Fruit fly (Drosophila melanogaster) whole organism, embryonic: ENCODE measurements around the gene CG12194.

Source experiments
- ATbp ChIP-seq: fragments of 200-800 bp; sonication (Bioruptor generic); optimal IDR thresholded peaks from 2 replicates; lab custom pipeline; 2017; ENCODE audit warnings: missing biosample characterization, mild to moderate bottlenecking, missing genetic modification characterization, missing genetic modification reagents
- Atf-2 ChIP-seq: fragments of 200-800 bp; sonication (Bioruptor generic); optimal IDR thresholded peaks from 2 replicates; lab custom pipeline; 2016; ENCODE audit warnings: missing biosample characterization, missing genetic modification characterization
- Atf6 ChIP-seq: fragments of 200-800 bp; sonication (Bioruptor generic); IDR thresholded peaks from 2 replicates; pipeline ENCODE4 v1.3.6; 2022; ENCODE audit warnings: missing biosample characterization, missing genetic modification characterization
- B-H1 ChIP-seq: fragments of 200-800 bp; sonication (Bioruptor generic); IDR thresholded peaks from 3 replicates; pipeline ENCODE4 v1.3.6; 2022; ENCODE audit warnings: missing biosample characterization, missing genetic modification characterization
- CG10267 ChIP-seq: fragments of 200-800 bp; sonication (Bioruptor generic); optimal IDR thresholded peaks from 2 replicates; lab custom pipeline; 2018; ENCODE audit warnings: missing biosample characterization, mild to moderate bottlenecking, missing genetic modification characterization, moderate library complexity
- CG10366 ChIP-seq: fragments of 200-800 bp; sonication (Bioruptor generic); IDR thresholded peaks from 2 replicates; pipeline ENCODE4 v1.3.6; 2022; ENCODE audit warnings: missing biosample characterization, missing genetic modification characterization
- CG14710 ChIP-seq: fragments of 200-800 bp; sonication (Bioruptor generic); optimal IDR thresholded peaks from 3 replicates; lab custom pipeline; 2019; ENCODE audit warnings: missing biosample characterization, mild to moderate bottlenecking, missing genetic modification characterization, moderate library complexity
- CG15011 ChIP-seq: fragments of 200-800 bp; sonication (Bioruptor generic); optimal IDR thresholded peaks from 3 replicates; lab custom pipeline; 2018; ENCODE audit warnings: missing biosample characterization, mild to moderate bottlenecking, missing genetic modification characterization
- CG15269 ChIP-seq: fragments of 200-800 bp; sonication (Bioruptor generic); optimal IDR thresholded peaks from 2 replicates; lab custom pipeline; 2018; ENCODE audit warnings: missing biosample characterization, mild to moderate bottlenecking, missing genetic modification characterization, moderate library complexity
- CG16863 ChIP-seq: fragments of 200-800 bp; sonication (Bioruptor generic); optimal IDR thresholded peaks from 3 replicates; lab custom pipeline; 2016; ENCODE audit warnings: missing biosample characterization, missing genetic modification characterization
- CG17328 ChIP-seq: fragments of 200-800 bp; sonication (Bioruptor generic); IDR thresholded peaks from 2 replicates; pipeline ENCODE4 v1.3.6; 2022; ENCODE audit warnings: missing biosample characterization, missing genetic modification characterization
- CG17359 ChIP-seq: fragments of 200-800 bp; sonication (Bioruptor generic); optimal IDR thresholded peaks from 3 replicates; lab custom pipeline; 2018; ENCODE audit warnings: missing biosample characterization, mild to moderate bottlenecking, missing genetic modification characterization, moderate library complexity
- CG17361 ChIP-seq: fragments of 200-800 bp; sonication (Bioruptor generic); IDR thresholded peaks from 3 replicates; pipeline ENCODE4 v1.3.6; 2022; ENCODE audit warnings: missing biosample characterization, missing genetic modification characterization
- CG2129 ChIP-seq: fragments of 200-800 bp; sonication (Bioruptor generic); IDR thresholded peaks from 2 replicates; pipeline ENCODE4 v1.3.6; 2022; ENCODE audit warnings: missing biosample characterization, missing genetic modification characterization; ENCODE audit not compliant: partially characterized antibody
- CG31224 ChIP-seq: fragments of 200-800 bp; sonication (Bioruptor generic); IDR thresholded peaks from 2 replicates; pipeline ENCODE4 v1.3.6; 2022; ENCODE audit warnings: missing biosample characterization, missing genetic modification characterization
- CG34376 ChIP-seq: fragments of 200-800 bp; sonication (Bioruptor generic); optimal IDR thresholded peaks from 2 replicates; lab custom pipeline; 2018; ENCODE audit warnings: missing biosample characterization, mild to moderate bottlenecking, missing genetic modification characterization
- CG43689 ChIP-seq: fragments of 200-800 bp; sonication (Bioruptor generic); IDR thresholded peaks from 2 replicates; pipeline ENCODE4 v1.3.6; 2022; ENCODE audit warnings: missing biosample characterization, missing genetic modification characterization
- CG4424 ChIP-seq: fragments of 200-800 bp; sonication (Bioruptor generic); optimal IDR thresholded peaks from 3 replicates; lab custom pipeline; 2016; ENCODE audit warnings: missing biosample characterization, missing genetic modification characterization
- CG6175 ChIP-seq: fragments of 200-800 bp; sonication (Bioruptor generic); IDR thresholded peaks from 3 replicates; pipeline ENCODE4 v1.3.6; 2022; ENCODE audit warnings: missing biosample characterization, missing genetic modification characterization
- CG6765 ChIP-seq: fragments of 200-800 bp; sonication (Bioruptor generic); optimal IDR thresholded peaks from 3 replicates; lab custom pipeline; 2017; ENCODE audit warnings: missing biosample characterization, mild to moderate bottlenecking, missing genetic modification characterization
- CG7839 ChIP-seq: fragments of 200-800 bp; sonication (Bioruptor generic); optimal IDR thresholded peaks from 3 replicates; lab custom pipeline; 2018; ENCODE audit warnings: missing biosample characterization, mild to moderate bottlenecking, missing genetic modification characterization, moderate library complexity
- CG9797 ChIP-seq: fragments of 200-800 bp; sonication (Bioruptor generic); optimal IDR thresholded peaks from 3 replicates; lab custom pipeline; 2018; ENCODE audit warnings: missing biosample characterization, mild to moderate bottlenecking, missing genetic modification characterization
- CG9817 ChIP-seq: fragments of 200-800 bp; sonication (Bioruptor generic); optimal IDR thresholded peaks from 2 replicates; lab custom pipeline; 2018; ENCODE audit warnings: missing biosample characterization, mild to moderate bottlenecking, missing genetic modification characterization, moderate library complexity
- CkIIα-i1 ChIP-seq: fragments of 200-800 bp; sonication (Bioruptor generic); IDR thresholded peaks from 2 replicates; pipeline ENCODE4 v1.3.6; 2022; ENCODE audit warnings: missing biosample characterization, missing genetic modification characterization
- Eip74EF ChIP-seq, 2 experiments: fragments of 200-800 bp in 1 of 2; fragments of >200 bp in 1 of 2; sonication (Bioruptor generic) in 1 of 2; optimal IDR thresholded peaks; 2 replicates each; lab custom pipeline; 2017 to 2019; ENCODE audit warnings: missing biosample characterization in 2 of 2, missing genetic modification characterization in 2 of 2, mild to moderate bottlenecking in 1 of 2, moderate library complexity in 1 of 2
- Gsc ChIP-seq: fragments of 200-800 bp; sonication (Bioruptor generic); IDR thresholded peaks from 2 replicates; pipeline ENCODE4 v1.3.6; 2022; ENCODE audit warnings: missing biosample characterization, missing genetic modification characterization
- H15 ChIP-seq: fragments of 200-800 bp; sonication (Bioruptor generic); IDR thresholded peaks from 3 replicates; pipeline ENCODE4 v1.3.6; 2022; ENCODE audit warnings: missing biosample characterization, missing genetic modification characterization
- MESR4 ChIP-seq: fragments of 200-800 bp; sonication (Bioruptor generic); optimal IDR thresholded peaks from 2 replicates; lab custom pipeline; 2018; ENCODE audit warnings: missing biosample characterization, mild to moderate bottlenecking, missing genetic modification characterization, moderate library complexity
- Mes4 ChIP-seq: fragments of 200-800 bp; sonication (Bioruptor generic); optimal IDR thresholded peaks from 2 replicates; lab custom pipeline; 2016; ENCODE audit warnings: missing biosample characterization, missing genetic modification characterization
- Nf-YB ChIP-seq: fragments of 200-800 bp; sonication (Bioruptor generic); optimal IDR thresholded peaks from 3 replicates; lab custom pipeline; 2019; ENCODE audit warnings: missing biosample characterization, mild to moderate bottlenecking, missing genetic modification characterization, moderate library complexity
- Ravus ChIP-seq: fragments of 200-800 bp; sonication (Bioruptor generic); IDR thresholded peaks from 2 replicates; pipeline ENCODE4 v1.3.6; 2022; ENCODE audit warnings: missing biosample characterization, missing genetic modification characterization
- Rfx ChIP-seq: fragments of 200-800 bp; sonication (Bioruptor generic); IDR thresholded peaks from 2 replicates; pipeline ENCODE4 v1.3.6; 2022; ENCODE audit warnings: missing biosample characterization, missing genetic modification characterization
- Sry-δ ChIP-seq: fragments of 200-800 bp; sonication (Bioruptor generic); optimal IDR thresholded peaks from 2 replicates; lab custom pipeline; 2016; ENCODE audit warnings: missing biosample characterization, missing genetic modification characterization
- Xrp1 ChIP-seq: fragments of 200-800 bp; sonication (Bioruptor generic); IDR thresholded peaks from 2 replicates; pipeline ENCODE4 v1.3.6; 2022; ENCODE audit warnings: missing biosample characterization, missing genetic modification characterization
- amos ChIP-seq: fragments of 200-800 bp; sonication (Bioruptor generic); IDR thresholded peaks from 2 replicates; pipeline ENCODE4 v1.3.6; 2022; ENCODE audit warnings: missing biosample characterization, missing genetic modification characterization; ENCODE audit not compliant: partially characterized antibody
- ase ChIP-seq: fragments of 200-800 bp; sonication (Bioruptor generic); IDR thresholded peaks from 3 replicates; pipeline ENCODE4 v1.3.6; 2022; ENCODE audit warnings: missing biosample characterization, missing genetic modification characterization
- chinmo ChIP-seq: fragments of 200-800 bp; sonication (Bioruptor generic); IDR thresholded peaks from 4 replicates; pipeline ENCODE4 v1.3.6; 2022; ENCODE audit warnings: missing biosample characterization, missing genetic modification characterization; ENCODE audit not compliant: partially characterized antibody
- ftz-f1 ChIP-seq: fragments of 200-800 bp; sonication (Bioruptor generic); optimal IDR thresholded peaks from 2 replicates; lab custom pipeline; 2016; ENCODE audit warnings: missing biosample characterization, missing genetic modification characterization
- grau ChIP-seq: fragments of 200-800 bp; optimal IDR thresholded peaks from 3 replicates; lab custom pipeline; 2019; ENCODE audit warnings: missing biosample characterization, mild to moderate bottlenecking, missing genetic modification characterization, moderate library complexity
- mam ChIP-seq: fragments of 200-800 bp; sonication (Bioruptor generic); optimal IDR thresholded peaks from 3 replicates; lab custom pipeline; 2016; ENCODE audit warnings: missing biosample characterization, missing genetic modification characterization
- pho ChIP-seq: fragments of 200-800 bp; sonication (Bioruptor generic); optimal IDR thresholded peaks from 2 replicates; lab custom pipeline; 2016; ENCODE audit warnings: missing biosample characterization, missing genetic modification characterization
- ranshi ChIP-seq: fragments of 200-800 bp; sonication (Bioruptor generic); IDR thresholded peaks from 2 replicates; pipeline ENCODE4 v1.3.6; 2022; ENCODE audit warnings: missing biosample characterization, missing genetic modification characterization
- row ChIP-seq: fragments of 200-800 bp; sonication (Bioruptor generic); IDR thresholded peaks from 3 replicates; pipeline ENCODE4 v1.3.6; 2022; ENCODE audit warnings: missing biosample characterization, missing genetic modification characterization
- sd ChIP-seq: fragments of 200-800 bp; sonication (Bioruptor generic); optimal IDR thresholded peaks from 3 replicates; lab custom pipeline; 2018; ENCODE audit warnings: missing biosample characterization, mild to moderate bottlenecking, missing genetic modification characterization, moderate library complexity
- sima ChIP-seq: fragments of 200-800 bp; sonication (Bioruptor generic); optimal IDR thresholded peaks from 2 replicates; lab custom pipeline; 2016; ENCODE audit warnings: missing biosample characterization, missing genetic modification characterization
- sob ChIP-seq: fragments of 200-800 bp; sonication (Bioruptor generic); IDR thresholded peaks from 2 replicates; pipeline ENCODE4 v1.3.6; 2022; ENCODE audit warnings: missing biosample characterization, missing genetic modification characterization
- tap ChIP-seq: fragments of 200-800 bp; optimal IDR thresholded peaks from 3 replicates; lab custom pipeline; 2019; ENCODE audit warnings: missing biosample characterization, mild to moderate bottlenecking, missing genetic modification characterization, moderate library complexity
- tin ChIP-seq: fragments of 200-800 bp; sonication (Bioruptor generic); optimal IDR thresholded peaks from 3 replicates; lab custom pipeline; 2016; ENCODE audit warnings: missing biosample characterization, missing genetic modification characterization
- tna ChIP-seq: fragments of 200-800 bp; sonication (Bioruptor generic); IDR thresholded peaks from 2 replicates; pipeline ENCODE4 v1.3.6; 2022; ENCODE audit warnings: missing biosample characterization, missing genetic modification characterization; ENCODE audit not compliant: partially characterized antibody
- yki ChIP-seq: fragments of >200 bp; optimal IDR thresholded peaks from 3 replicates; lab custom pipeline; 2018

The CG12194 gene

dm6 chr2L:4807953-4808604 is 30.1 kb upstream of the CG12194 start:
- TF ChIP-seq mam (no peak), chinmo (GFP tag; lab: Robert Waterston, UW) (peak; percentile 77; the same call in 1 of the 4 replicates), Sry-δ (GFP tag; lab: Kevin White, UChicago) (no peak), H15 (GFP tag; lab: Robert Waterston, UW) (no peak), tin (no peak), CG15011 (GFP tag; lab: Kevin White, UChicago) (no peak), tna (no peak), CG9797 (GFP tag; lab: Kevin White, UChicago) (no peak), yki (lab: Kevin White, UChicago) (no peak), Nf-YB (GFP tag; lab: Kevin White, UChicago) (no peak), sob (GFP tag; lab: Robert Waterston, UW) (no peak), sd (tag; lab: Kevin White, UChicago) (no peak), CG10267 (no peak), Eip74EF (GFP tag; optimal IDR thresholded peaks at IDR 0.05; lab: Kevin White, UChicago) (no peak), CG9817 (tag; lab: Kevin White, UChicago) (no peak), Ravus (GFP tag; lab: Robert Waterston, UW) (no peak), Atf-2 (GFP tag; lab: Kevin White, UChicago) (no peak), CG17361 (GFP tag; lab: Robert Waterston, UW) (no peak), ase (no peak), Mes4 (GFP tag; lab: Kevin White, UChicago) (no peak), row (GFP tag; lab: Robert Waterston, UW) (0 out of 3 replicates have a peak, but pooled peaks have one; percentile 21), grau (no peak), CkIIα-i1 (GFP tag; lab: Robert Waterston, UW) (no peak), ATbp (no peak), CG10366 (GFP tag; lab: Robert Waterston, UW) (no peak), CG17328 (GFP tag; lab: Robert Waterston, UW) (no peak), CG7839 (tag; lab: Kevin White, UChicago) (no peak), CG15269 (tag; lab: Kevin White, UChicago) (no peak), pho (GFP tag; lab: Kevin White, UChicago) (no peak), CG17359 (tag; lab: Kevin White, UChicago) (no peak), ranshi (GFP tag; lab: Robert Waterston, UW) (no peak), sima (no peak), CG16863 (no peak), CG6175 (GFP tag; lab: Robert Waterston, UW) (no peak), CG2129 (GFP tag; lab: Robert Waterston, UW) (no peak), Gsc (GFP tag; lab: Robert Waterston, UW) (no peak), B-H1 (GFP tag; lab: Robert Waterston, UW) (no peak), ftz-f1 (GFP tag; lab: Kevin White, UChicago) (peak; percentile 27), CG4424 (GFP tag; lab: Kevin White, UChicago) (no peak), CG43689 (GFP tag; lab: Robert Waterston, UW) (no peak), Xrp1 (no peak), CG34376 (no peak), CG14710 (tag; lab: Kevin White, UChicago) (no peak), MESR4 (no peak), CG6765 (GFP tag; lab: Kevin White, UChicago) (no peak), tap (tag; lab: Kevin White, UChicago) (no peak), Rfx (GFP tag; lab: Robert Waterston, UW) (0 out of 2 replicates have a peak, but pooled peaks have one; percentile 34), CG31224 (peak; percentile 78), Atf6 (0 out of 2 replicates have a peak, but pooled peaks have one; percentile 25), amos (GFP tag; lab: Robert Waterston, UW) (no peak)
